Worm (Caenorhabditis elegans) whole organism, young adult: Measurements from ENCODE around the gene Y102A11A.5.

Experiments used
- B0035.1 ChIP-seq: sonication (generic microtip); optimal IDR thresholded peaks from 2 replicates; lab custom pipeline; 2016; ENCODE audit warnings: missing genetic modification characterization, mild to moderate bottlenecking, missing compliant biosample characterization, missing genotype, missing genetic modification reagents
- B0336.3 ChIP-seq: fragments of 200-800 bp; sonication (Bioruptor generic); IDR thresholded peaks from 2 replicates; pipeline ENCODE4 v1.3.6; 2022; ENCODE audit warnings: missing genetic modification characterization, missing compliant biosample characterization
- F10E7.11 ChIP-seq: sonication (generic microtip); optimal IDR thresholded peaks from 2 replicates; lab custom pipeline; 2017; ENCODE audit warnings: mild to moderate bottlenecking, missing genetic modification characterization, moderate library complexity, missing compliant biosample characterization
- F52B5.7 ChIP-seq: sonication (generic microtip); optimal IDR thresholded peaks from 2 replicates; lab custom pipeline; 2016; ENCODE audit warnings: mild to moderate bottlenecking, missing genetic modification characterization, missing compliant biosample characterization
- T26A5.8 ChIP-seq: sonication (generic microtip); optimal IDR thresholded peaks from 2 replicates; lab custom pipeline; 2016; ENCODE audit warnings: missing genetic modification characterization, missing compliant biosample characterization
- Y53G8AR.9 ChIP-seq: fragments of 200-800 bp; sonication (Bioruptor generic); conservative IDR thresholded peaks from 2 replicates; pipeline ENCODE4 v1.3.6; 2022; ENCODE audit warnings: missing genetic modification reagents, missing genetic modification characterization, missing compliant biosample characterization
- Y79H2A.3 ChIP-seq: fragments of 200-800 bp; sonication (Bioruptor generic); conservative IDR thresholded peaks from 2 replicates; pipeline ENCODE4 v1.3.6; 2022; ENCODE audit warnings: missing genetic modification reagents, missing genetic modification characterization, missing compliant biosample characterization
- atf-7 ChIP-seq: sonication (generic microtip); optimal IDR thresholded peaks from 2 replicates; lab custom pipeline; 2017; ENCODE audit warnings: mild to moderate bottlenecking, missing genetic modification characterization, missing compliant biosample characterization
- cebp-1 ChIP-seq, 2 experiments: fragments of 200-800 bp in 1 of 2; sonication (Bioruptor generic) in 1 of 2; sonication (generic microtip) in 1 of 2; IDR thresholded peaks in 1 of 2; optimal IDR thresholded peaks in 1 of 2; 2 replicates each; pipeline versions ENCODE4 v1.3.6 to Lab custom; 2017 to 2022; ENCODE audit warnings: missing compliant biosample characterization in 2 of 2, missing genetic modification characterization in 2 of 2, mild to moderate bottlenecking in 1 of 2, missing genetic modification reagents in 1 of 2, moderate library complexity in 1 of 2
- cebp-2 ChIP-seq: fragments of 200-800 bp; sonication (Bioruptor generic); IDR thresholded peaks from 2 replicates; pipeline ENCODE4 v1.3.6; 2022; ENCODE audit warnings: missing genetic modification characterization, missing compliant biosample characterization
- ceh-91 ChIP-seq: fragments of 200-800 bp; sonication (Bioruptor generic); IDR thresholded peaks from 2 replicates; pipeline ENCODE4 v1.3.6; 2022; ENCODE audit warnings: missing genetic modification reagents, missing genetic modification characterization, missing compliant biosample characterization
- die-1 ChIP-seq: sonication (generic microtip); optimal IDR thresholded peaks from 2 replicates; lab custom pipeline; 2016; ENCODE audit warnings: missing genotype, mild to moderate bottlenecking, missing genetic modification characterization, missing compliant biosample characterization
- dox-1 ChIP-seq: fragments of 200-800 bp; sonication (Bioruptor generic); IDR thresholded peaks from 2 replicates; pipeline ENCODE4 v1.3.6; 2022; ENCODE audit warnings: missing genetic modification reagents, missing genetic modification characterization, missing compliant biosample characterization
- dpl-1 ChIP-seq: fragments of 150-350 bp; optimal IDR thresholded peaks from 2 replicates; lab custom pipeline; 2014; ENCODE audit warnings: missing biosample characterization, missing genetic modification reagents, missing genetic modification characterization
- egl-44 ChIP-seq: fragments of 200-800 bp; sonication (Bioruptor generic); IDR thresholded peaks from 2 replicates; pipeline ENCODE4 v1.3.6; 2022; ENCODE audit warnings: missing genetic modification reagents, missing genetic modification characterization, missing compliant biosample characterization
- ekl-4 ChIP-seq: fragments of 200-800 bp; sonication (Bioruptor generic); IDR thresholded peaks from 2 replicates; pipeline ENCODE4 v1.3.6; 2022; ENCODE audit warnings: missing genetic modification reagents, missing genetic modification characterization, missing compliant biosample characterization
- ets-4 ChIP-seq: fragments of 200-800 bp; sonication (Bioruptor generic); optimal IDR thresholded peaks from 2 replicates; lab custom pipeline; 2018; ENCODE audit warnings: mild to moderate bottlenecking, missing genetic modification characterization, missing compliant biosample characterization
- him-1 ChIP-seq: sonication (generic microtip); optimal IDR thresholded peaks from 2 replicates; lab custom pipeline; 2016; ENCODE audit warnings: missing genotype, missing genetic modification reagents, missing genetic modification characterization, missing compliant biosample characterization
- hlh-26 ChIP-seq: fragments of 200-800 bp; sonication (Bioruptor generic); conservative IDR thresholded peaks from 2 replicates; pipeline ENCODE4 v1.3.6; 2022; ENCODE audit warnings: missing genetic modification reagents, missing genetic modification characterization, missing compliant biosample characterization
- hsf-1 ChIP-seq: fragments of 200-800 bp; sonication (Bioruptor generic); IDR thresholded peaks from 2 replicates; pipeline ENCODE4 v1.3.6; 2022; ENCODE audit warnings: missing genetic modification reagents, missing genetic modification characterization, missing compliant biosample characterization
- let-607 ChIP-seq, 2 experiments: fragments of 200-800 bp in 1 of 2; sonication (Bioruptor generic) in 1 of 2; sonication (generic microtip) in 1 of 2; optimal IDR thresholded peaks; 2 replicates each; lab custom pipeline; 2016 to 2018; ENCODE audit warnings: mild to moderate bottlenecking in 2 of 2, missing compliant biosample characterization in 2 of 2, missing genetic modification characterization in 2 of 2, moderate library complexity in 2 of 2, missing genotype in 1 of 2
- lin-40 ChIP-seq: sonication (generic microtip); optimal IDR thresholded peaks from 2 replicates; lab custom pipeline; 2016; ENCODE audit warnings: missing genetic modification characterization, mild to moderate bottlenecking, missing compliant biosample characterization, missing genotype, missing genetic modification reagents
- lsl-1 ChIP-seq: fragments of 200-800 bp; sonication (Bioruptor generic); optimal IDR thresholded peaks from 2 replicates; lab custom pipeline; 2018; ENCODE audit warnings: mild to moderate bottlenecking, missing genetic modification characterization, moderate library complexity, missing compliant biosample characterization
- madf-8 ChIP-seq: fragments of 200-800 bp; sonication (Bioruptor generic); conservative IDR thresholded peaks from 2 replicates; pipeline ENCODE4 v1.3.6; 2022; ENCODE audit warnings: missing genetic modification reagents, missing genetic modification characterization, missing compliant biosample characterization
- mxl-1 ChIP-seq: sonication (generic microtip); optimal IDR thresholded peaks from 2 replicates; lab custom pipeline; 2016; ENCODE audit warnings: missing genetic modification characterization, missing compliant biosample characterization
- nfya-2 ChIP-seq: fragments of 200-800 bp; sonication (Bioruptor generic); IDR thresholded peaks from 2 replicates; pipeline ENCODE4 v1.3.6; 2022; ENCODE audit warnings: missing genetic modification reagents, missing genetic modification characterization, missing compliant biosample characterization
- nfyb-1 ChIP-seq: fragments of 200-800 bp; sonication (Bioruptor generic); IDR thresholded peaks from 2 replicates; pipeline ENCODE4 v1.3.6; 2022; ENCODE audit warnings: missing genetic modification reagents, missing genetic modification characterization, missing compliant biosample characterization
- nhr-179 ChIP-seq: sonication (generic microtip); optimal IDR thresholded peaks from 2 replicates; lab custom pipeline; 2016; ENCODE audit warnings: mild to moderate bottlenecking, missing genetic modification characterization, missing compliant biosample characterization
- nhr-80 ChIP-seq: sonication (generic microtip); optimal IDR thresholded peaks from 2 replicates; lab custom pipeline; 2016; ENCODE audit warnings: missing genetic modification characterization, missing compliant biosample characterization
- pbrm-1 ChIP-seq: fragments of 200-800 bp; sonication (Bioruptor generic); IDR thresholded peaks from 2 replicates; pipeline ENCODE4 v1.3.6; 2022; ENCODE audit warnings: missing genetic modification reagents, missing genetic modification characterization, missing compliant biosample characterization
- pha-4 ChIP-seq: fragments of 150-350 bp; sonication (generic microtip); optimal IDR thresholded peaks from 2 replicates; lab custom pipeline; 2014; ENCODE audit warnings: missing biosample characterization, missing genetic modification reagents, missing genetic modification characterization
- sdz-38 ChIP-seq: sonication (generic microtip); optimal IDR thresholded peaks from 2 replicates; lab custom pipeline; 2016; ENCODE audit warnings: missing genotype, missing genetic modification characterization, missing compliant biosample characterization
- snpc-1.1 ChIP-seq: sonication (generic microtip); optimal IDR thresholded peaks from 2 replicates; lab custom pipeline; 2017; ENCODE audit warnings: missing genetic modification characterization, mild to moderate bottlenecking, missing compliant biosample characterization, antibody characterized with exemption, moderate library complexity, missing genotype, missing genetic modification reagents; ENCODE audit not compliant: insufficient read depth
- snpc-3.4 ChIP-seq: sonication (generic microtip); optimal IDR thresholded peaks from 2 replicates; lab custom pipeline; 2017; ENCODE audit warnings: missing genetic modification characterization, mild to moderate bottlenecking, missing compliant biosample characterization, antibody characterized with exemption, moderate library complexity, missing genotype, missing genetic modification reagents
- unc-62 ChIP-seq: fragments of 150-350 bp; optimal IDR thresholded peaks from 2 replicates; lab custom pipeline; 2014; ENCODE audit warnings: missing biosample characterization, missing genetic modification reagents, missing genetic modification characterization
- ztf-18 ChIP-seq: sonication (generic microtip); optimal IDR thresholded peaks from 2 replicates; lab custom pipeline; 2016; ENCODE audit warnings: missing genotype, mild to moderate bottlenecking, missing genetic modification characterization, missing compliant biosample characterization
- ztf-22 ChIP-seq: fragments of 200-800 bp; sonication (Bioruptor generic); optimal IDR thresholded peaks from 2 replicates; lab custom pipeline; 2018; ENCODE audit warnings: mild to moderate bottlenecking, missing genetic modification characterization, moderate library complexity, missing compliant biosample characterization
- ztf-28 ChIP-seq: fragments of 200-800 bp; sonication (Bioruptor generic); IDR thresholded peaks from 2 replicates; pipeline ENCODE4 v1.3.6; 2022; ENCODE audit warnings: missing genetic modification reagents, missing genetic modification characterization, missing compliant biosample characterization
- ztf-3 ChIP-seq: fragments of 200-800 bp; sonication (Bioruptor generic); optimal IDR thresholded peaks from 2 replicates; lab custom pipeline; 2018; ENCODE audit warnings: mild to moderate bottlenecking, missing genetic modification characterization, missing compliant biosample characterization

Y102A11A.5 gene

ce11 chrX:2025405-2025804 lies 6.0 kb downstream of the Y102A11A.5 start:
- TF ChIP-seq nhr-80 (tag; lab: Kevin White, UChicago): peak; percentile 59

ce11 chrX:2021558-2021957 lies 9.8 kb downstream of the Y102A11A.5 start:
- TF ChIP-seq nhr-80 (tag; lab: Kevin White, UChicago) (peak; percentile 3), ztf-28 (GFP tag; lab: Robert Waterston, UW) (no peak), lin-40 (no peak), nfya-2 (GFP tag; lab: Robert Waterston, UW) (no peak)

- TF ChIP-seq mxl-1 (tag; lab: Kevin White, UChicago) (no peak), sdz-38 (tag; lab: Kevin White, UChicago) (no peak), T26A5.8 (tag; lab: Kevin White, UChicago) (no peak), Y79H2A.3 (GFP tag; lab: Robert Waterston, UW) (no peak), F52B5.7 (tag; lab: Kevin White, UChicago) (no peak), hsf-1 (no peak), nhr-179 (tag; lab: Kevin White, UChicago) (no peak), dpl-1 (no peak), pbrm-1 (GFP tag; lab: Robert Waterston, UW) (no peak), madf-8 (no peak)
Measured at ce11 chrX:2018848-2019247, 12.5 kb downstream of the Y102A11A.5 start, which contains the start of gene Y102A11A.3. Y102A11A.3 (plus strand) TSS chrX:2019148.

ce11 chrX:2018211-2018610 lies 13.2 kb downstream of the Y102A11A.5 start:
- TF ChIP-seq nfyb-1: no peak
- TF ChIP-seq ztf-18 (tag; lab: Kevin White, UChicago): no peak
- TF ChIP-seq let-607 (tag; optimal IDR thresholded peaks at IDR 0.05; lab: Kevin White, UChicago): peak in 1 of 2 experiments; percentile 50
- TF ChIP-seq cebp-2 (GFP tag; lab: Robert Waterston, UW): no peak
- TF ChIP-seq hlh-26: no peak
- no peak for TF ChIP-seq him-1 (tag; lab: Kevin White, UChicago)
- TF ChIP-seq snpc-1.1 (tag; lab: Kevin White, UChicago): no peak
- TF ChIP-seq nhr-80 (tag; lab: Kevin White, UChicago): peak; percentile 86
- TF ChIP-seq B0336.3 (GFP tag; lab: Robert Waterston, UW): no peak
- TF ChIP-seq ztf-28 (GFP tag; lab: Robert Waterston, UW): no peak
- TF ChIP-seq die-1 (tag; lab: Kevin White, UChicago): no peak
- TF ChIP-seq Y53G8AR.9: no peak
- TF ChIP-seq snpc-3.4 (tag; lab: Kevin White, UChicago): no peak
- TF ChIP-seq ztf-3 (GFP tag; lab: Kevin White, UChicago): no peak

- TF ChIP-seq ceh-91 (GFP tag; lab: Robert Waterston, UW): no peak
- TF ChIP-seq nhr-80 (tag; lab: Kevin White, UChicago): peak; percentile 96
- TF ChIP-seq let-607 (tag; optimal IDR thresholded peaks at IDR 0.05; lab: Kevin White, UChicago): peak; percentile 43 to 65
- TF ChIP-seq dox-1 (GFP tag; lab: Robert Waterston, UW): peak; percentile 60; the same call in 1 of the 2 replicates
- TF ChIP-seq egl-44: 0 out of 2 replicates have a peak, but pooled peaks have one; percentile 16
- no peak for TF ChIP-seq lsl-1 (GFP tag; lab: Kevin White, UChicago)
- TF ChIP-seq F10E7.11 (tag; lab: Kevin White, UChicago): no peak
- no peak for TF ChIP-seq die-1 (tag; lab: Kevin White, UChicago)
- TF ChIP-seq ets-4: no peak
- peak; percentile 29 for TF ChIP-seq ztf-22 (GFP tag; lab: Kevin White, UChicago)
- peak; percentile 34 for TF ChIP-seq unc-62 (GFP tag; lab: Kevin White, UChicago)
- TF ChIP-seq pha-4 (tag; lab: Kevin White, UChicago): peak; percentile 47
- TF ChIP-seq B0035.1 (tag; lab: Kevin White, UChicago): no peak
- no peak for TF ChIP-seq cebp-1 (GFP tag; IDR thresholded peaks at IDR 0.05; lab: Robert Waterston, UW)
- peak; percentile 45 for TF ChIP-seq cebp-1 (tag; optimal IDR thresholded peaks at IDR 0.05; lab: Kevin White, UChicago)
- TF ChIP-seq ekl-4: no peak
- peak; percentile 41 for TF ChIP-seq atf-7
Measured at ce11 chrX:2014521-2014920, 16.9 kb downstream of the Y102A11A.5 start.
